Fruit fly (Drosophila melanogaster): ENCODE results near the gene Mi-2.

The Mi-2 gene

dm6 chr3L:19905427-19905826, 4.6 kb downstream of the Mi-2 start (continued):
- TF ChIP-seq CG10979 (tag; optimal IDR thresholded peaks at IDR 0.05) (no peak), CG14860 (GFP tag; IDR thresholded peaks at IDR 0.05; ENCODE audit: partially characterized antibody) (no peak), maf-S (GFP tag; optimal IDR thresholded peaks at IDR 0.05) (no peak), HHEX (GFP tag; optimal IDR thresholded peaks at IDR 0.05) (no peak), kni (GFP tag; optimal IDR thresholded peaks at IDR 0.05) (no peak), row (GFP tag; IDR thresholded peaks at IDR 0.05) (peak; percentile 36; the same call in 1 of the 3 replicates), corto (GFP tag; optimal IDR thresholded peaks at IDR 0.05) (no peak), BEAF-32 (GFP tag; optimal IDR thresholded peaks at IDR 0.05) (no peak), insv (GFP tag; optimal IDR thresholded peaks at IDR 0.05) (no peak), CG3281 (GFP tag; optimal IDR thresholded peaks at IDR 0.05) (no peak), Mad (GFP tag; optimal IDR thresholded peaks at IDR 0.05) (no peak), cato (GFP tag; optimal IDR thresholded peaks at IDR 0.05; ENCODE audit: borderline replicate concordance) (no peak), rib (GFP tag; IDR thresholded peaks at IDR 0.05) (no peak), abd-A (tag; optimal IDR thresholded peaks at IDR 0.05) (no peak), CG12391 (tag; optimal IDR thresholded peaks at IDR 0.05) (no peak), HLH54F (GFP tag; optimal IDR thresholded peaks at IDR 0.05) (peak; percentile 17), CG1233 (GFP tag; optimal IDR thresholded peaks at IDR 0.05) (no peak), CG1529 (GFP tag; optimal IDR thresholded peaks at IDR 0.05) (no peak), CG6254 (GFP tag; optimal IDR thresholded peaks at IDR 0.05) (no peak), BtbVII (GFP tag; optimal IDR thresholded peaks at IDR 0.05) (no peak), CG11723 (GFP tag; optimal IDR thresholded peaks at IDR 0.05) (no peak), ara (GFP tag; IDR thresholded peaks at IDR 0.05) (no peak), al (GFP tag; IDR thresholded peaks at IDR 0.05) (no peak), CG12155 (GFP tag; optimal IDR thresholded peaks at IDR 0.05) (no peak), CG32532 (GFP tag; IDR thresholded peaks at IDR 0.05) (no peak), CG2875 (GFP tag; optimal IDR thresholded peaks at IDR 0.05) (no peak), Dp (GFP tag; optimal IDR thresholded peaks at IDR 0.05) (no peak), CG11695 (GFP tag; IDR thresholded peaks at IDR 0.05) (0 out of 3 replicates have a peak, but pooled peaks have one; percentile 8), Fer2 (tag; optimal IDR thresholded peaks at IDR 0.05) (no peak), dimm (GFP tag; IDR thresholded peaks at IDR 0.05) (no peak), wek (GFP tag; optimal IDR thresholded peaks at IDR 0.05) (no peak), NFAT (GFP tag; IDR thresholded peaks at IDR 0.05) (no peak), zf30C (GFP tag; optimal IDR thresholded peaks at IDR 0.05) (no peak), sens (GFP tag) (peak; percentile 72), Sox100B (GFP tag; optimal IDR thresholded peaks at IDR 0.05) (no peak), CG14050 (GFP tag; IDR thresholded peaks at IDR 0.05) (no peak), CG17328 (GFP tag; IDR thresholded peaks at IDR 0.05) (no peak), hbn (GFP tag; IDR thresholded peaks at IDR 0.05; ENCODE audit: partially characterized antibody) (no peak), CG13624 (GFP tag; optimal IDR thresholded peaks at IDR 0.05) (no peak), Lim3 (GFP tag; IDR thresholded peaks at IDR 0.05) (no peak), nmo (GFP tag; optimal IDR thresholded peaks at IDR 0.05) (no peak), Bteb2 (GFP tag; optimal IDR thresholded peaks at IDR 0.05) (no peak), CG14441 (GFP tag; IDR thresholded peaks at IDR 0.05) (no peak), MBD-R2 (GFP tag; IDR thresholded peaks at IDR 0.05) (no peak; the same call in 1 of the 2 replicates), eve (GFP tag; optimal IDR thresholded peaks at IDR 0.05) (no peak), CG10321 (GFP tag; IDR thresholded peaks at IDR 0.05) (no peak), cg (GFP tag; optimal IDR thresholded peaks at IDR 0.05) (no peak), CG6813 (GFP tag; optimal IDR thresholded peaks at IDR 0.05) (no peak), chinmo (GFP tag; IDR thresholded peaks at IDR 0.05; ENCODE audit: partially characterized antibody) (no peak), CG13424 (tag; optimal IDR thresholded peaks at IDR 0.05) (no peak), sr (GFP tag; IDR thresholded peaks at IDR 0.05) (no peak)

Data from whole organism, embryonic.